Worm (Caenorhabditis elegans) whole organism, L4/young adult: Measurements from ENCODE around the gene Y11D7A.10.

ENCODE experiments used
- W03F9.2 ChIP-seq: fragments of 150-350 bp; optimal IDR thresholded peaks from 2 replicates; lab custom pipeline; 2014; ENCODE audit warnings: missing biosample characterization, missing genetic modification characterization
- dao-5 ChIP-seq: sonication (generic microtip); optimal IDR thresholded peaks from 2 replicates; lab custom pipeline; 2016; ENCODE audit warnings: missing genotype, missing genetic modification characterization, moderate library complexity, missing compliant biosample characterization
- him-1 ChIP-seq: sonication (generic microtip); optimal IDR thresholded peaks from 2 replicates; lab custom pipeline; 2016; ENCODE audit warnings: missing genotype, missing genetic modification reagents, missing genetic modification characterization, missing compliant biosample characterization

DNA sequence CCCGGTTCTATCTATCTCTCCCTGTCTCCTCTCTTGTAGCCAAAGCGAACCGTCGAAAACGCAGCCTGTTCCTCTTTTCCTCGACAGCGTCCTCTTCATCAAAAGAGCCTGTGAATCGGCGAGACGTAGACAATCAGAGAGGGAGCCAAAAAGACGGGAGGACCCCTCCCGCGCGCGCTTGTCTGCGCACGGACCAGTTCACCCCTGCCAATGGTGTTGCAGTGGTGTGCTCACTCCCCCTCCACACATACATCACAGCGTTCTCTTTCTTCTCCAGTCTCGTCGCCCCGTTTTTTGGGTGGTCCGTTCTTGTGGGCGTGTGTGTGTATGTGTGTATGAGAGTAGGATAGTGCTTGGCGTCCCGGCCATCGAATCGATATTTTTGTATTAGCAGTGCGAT lies 9.3 kb upstream of the Y11D7A.10 start:
- no peak for TF ChIP-seq dao-5 (tag; lab: Kevin White, UChicago)
- no peak for TF ChIP-seq him-1 (tag; lab: Kevin White, UChicago)
- TF ChIP-seq W03F9.2 (tag; lab: Kevin White, UChicago), result no peak
